Fruit fly (Drosophila melanogaster): ENCODE results near the gene Fer1HCH.

The Fer1HCH gene

DNA sequence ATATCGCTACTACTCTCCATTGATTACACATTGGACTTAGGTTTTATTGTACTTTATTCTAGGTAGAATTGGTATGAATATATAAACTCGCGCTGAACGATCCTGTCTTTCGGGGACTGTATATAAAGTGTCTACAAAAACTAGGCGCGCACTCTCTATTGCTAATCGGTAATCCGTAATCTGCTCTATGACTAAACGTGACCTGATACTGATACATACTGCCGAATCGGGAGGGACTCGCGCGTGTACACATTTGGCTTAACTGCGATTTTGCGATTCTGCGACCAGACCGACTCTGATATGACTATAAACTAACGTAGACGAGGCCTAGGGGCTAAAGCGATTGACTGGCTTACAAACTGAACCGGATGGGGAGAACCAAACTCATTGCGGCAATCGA is 37.6 kb upstream of the Fer1HCH start:
- TF ChIP-seq CG9705 (GFP tag; optimal IDR thresholded peaks at IDR 0.05) (no peak), Dif (GFP tag; optimal IDR thresholded peaks at IDR 0.05; ENCODE audit: partially characterized antibody) (no peak), N (GFP tag; optimal IDR thresholded peaks at IDR 0.05) (no peak), Rel (GFP tag; optimal IDR thresholded peaks at IDR 0.05) (no peak), Rel (tag; optimal IDR thresholded peaks at IDR 0.05) (no peak), dsf (GFP tag; optimal IDR thresholded peaks at IDR 0.05; ENCODE audit: borderline replicate concordance) (no peak), CG32264 (GFP tag; optimal IDR thresholded peaks at IDR 0.05) (no peak), Hr78 (GFP tag; optimal IDR thresholded peaks at IDR 0.05) (no peak), jim (GFP tag; optimal IDR thresholded peaks at IDR 0.05) (no peak), sage (GFP tag; optimal IDR thresholded peaks at IDR 0.05) (no peak), Sp1 (GFP tag; optimal IDR thresholded peaks at IDR 0.05) (no peak), br (GFP tag; optimal IDR thresholded peaks at IDR 0.05) (no peak), h (GFP tag; optimal IDR thresholded peaks at IDR 0.05) (no peak), rgr (GFP tag; optimal IDR thresholded peaks at IDR 0.05) (no peak), woc (GFP tag; optimal IDR thresholded peaks at IDR 0.05) (no peak), Vsx2 (GFP tag; optimal IDR thresholded peaks at IDR 0.05; ENCODE audit: partially characterized antibody) (no peak), Dfd (GFP tag; optimal IDR thresholded peaks at IDR 0.05) (no peak)

dm6 chr3R:30424993-30425392 is 37.0 kb upstream of the Fer1HCH start, which contains the start of gene CG15536:
CG15536 (minus strand) TSS chr3R:30425162.
- TF ChIP-seq dsf (GFP tag; optimal IDR thresholded peaks at IDR 0.05; ENCODE audit: borderline replicate concordance) (no peak), usp (GFP tag; optimal IDR thresholded peaks at IDR 0.05) (no peak), pan (optimal IDR thresholded peaks at IDR 0.05) (no peak), brk (GFP tag; optimal IDR thresholded peaks at IDR 0.05) (no peak), fru (GFP tag; optimal IDR thresholded peaks at IDR 0.05) (no peak), Myc (optimal IDR thresholded peaks at IDR 0.05) (peak; percentile 54), dl (GFP tag; optimal IDR thresholded peaks at IDR 0.05; ENCODE audit: insufficient read depth in 1 of 2, partially characterized antibody in 2 of 2) (no peak), psq (GFP tag; optimal IDR thresholded peaks at IDR 0.05) (no peak)

- TF ChIP-seq Sp1 (GFP tag; optimal IDR thresholded peaks at IDR 0.05) = no peak
- TF ChIP-seq Dfd (GFP tag; optimal IDR thresholded peaks at IDR 0.05) = no peak
- no peak for TF ChIP-seq tai (GFP tag; optimal IDR thresholded peaks at IDR 0.05)
- TF ChIP-seq Rel (GFP tag; optimal IDR thresholded peaks at IDR 0.05) = no peak
- peak; percentile 9 for TF ChIP-seq Rel (tag; optimal IDR thresholded peaks at IDR 0.05)
- TF ChIP-seq Hr83 (GFP tag; optimal IDR thresholded peaks at IDR 0.05; ENCODE audit: poor library complexity, severe bottlenecking) = no peak
- TF ChIP-seq rgr (GFP tag; optimal IDR thresholded peaks at IDR 0.05) = peak; percentile 44
- TF ChIP-seq Myc (optimal IDR thresholded peaks at IDR 0.05) = no peak
- no peak for TF ChIP-seq woc (GFP tag; optimal IDR thresholded peaks at IDR 0.05)
- no peak for TF ChIP-seq Abd-B (GFP tag; optimal IDR thresholded peaks at IDR 0.05)
- no peak for TF ChIP-seq jim (GFP tag; optimal IDR thresholded peaks at IDR 0.05)
- peak; percentile 50 for TF ChIP-seq sage (GFP tag; optimal IDR thresholded peaks at IDR 0.05)
- no peak for TF ChIP-seq usp (GFP tag; optimal IDR thresholded peaks at IDR 0.05)
Measured at dm6 chr3R:30423695-30424094, 35.7 kb upstream of the Fer1HCH start, which contains the start of the genes CG15535 and mRpS18C. CG15535 (minus strand) TSS chr3R:30423929. mRpS18C (plus strand) TSS chr3R:30423974.

dm6 chr3R:30422871-30423270 is 34.9 kb upstream of the Fer1HCH start, which contains the start of the genes CG2217 and CG42740:
CG2217 (minus strand) TSS chr3R:30422971.
CG42740 (minus strand) TSS chr3R:30422971.
- TF ChIP-seq Dfd (GFP tag; optimal IDR thresholded peaks at IDR 0.05) (no peak), brk (GFP tag; optimal IDR thresholded peaks at IDR 0.05) (no peak), CG32264 (GFP tag; optimal IDR thresholded peaks at IDR 0.05) (no peak), woc (GFP tag; optimal IDR thresholded peaks at IDR 0.05) (no peak), pan (optimal IDR thresholded peaks at IDR 0.05) (no peak), OdsH (GFP tag; optimal IDR thresholded peaks at IDR 0.05) (no peak), dsf (GFP tag; optimal IDR thresholded peaks at IDR 0.05; ENCODE audit: borderline replicate concordance) (no peak), lola (GFP tag; optimal IDR thresholded peaks at IDR 0.05) (no peak), ey (GFP tag; optimal IDR thresholded peaks at IDR 0.05) (no peak), Jra (GFP tag; optimal IDR thresholded peaks at IDR 0.05) (no peak), sv (GFP tag; optimal IDR thresholded peaks at IDR 0.05) (no peak), HLH106 (tag; optimal IDR thresholded peaks at IDR 0.05) (no peak), sage (GFP tag; optimal IDR thresholded peaks at IDR 0.05) (no peak), usp (GFP tag; optimal IDR thresholded peaks at IDR 0.05) (no peak)

Data from whole organism, wandering third instar larva.